Worm (Caenorhabditis elegans): ENCODE data around the gene pqn-8.
A peak's percentile ranks its signal among the peaks of the same experiment; 100 is the strongest.

pqn-8 gene

DNA sequence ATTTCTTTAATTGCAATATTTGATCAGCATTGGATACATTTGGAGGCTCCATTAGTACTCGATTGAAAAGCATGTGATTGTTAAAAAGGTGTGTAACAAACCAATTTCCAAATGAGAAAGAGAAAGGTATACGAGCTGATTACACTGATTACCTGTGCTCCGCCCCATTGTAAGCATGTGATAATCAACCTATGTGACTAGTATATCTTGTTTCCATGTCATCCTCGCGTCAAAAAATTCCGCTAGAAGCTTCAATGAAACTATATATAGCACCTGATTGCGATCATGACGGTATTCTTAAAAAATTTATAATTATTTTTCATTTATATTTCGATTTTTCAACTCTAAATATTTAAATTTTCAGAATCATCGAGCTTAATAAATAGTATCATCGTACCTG, 32.8 kb upstream of the pqn-8 start, which contains the start of gene M04D8.4:
M04D8.4 (minus strand) TSS at position 101 of the 400 bp plus-strand sequence.
- no peak for TF ChIP-seq nhr-237 (tag; optimal IDR thresholded peaks at IDR 0.05)
- TF ChIP-seq cnd-1 (tag; optimal IDR thresholded peaks at IDR 0.05), result no peak
- TF ChIP-seq lin-13 (tag; optimal IDR thresholded peaks at IDR 0.05), result no peak
- no peak for TF ChIP-seq ham-2 (GFP tag; optimal IDR thresholded peaks at IDR 0.05)
- TF ChIP-seq ztf-11 (tag; optimal IDR thresholded peaks at IDR 0.05), result no peak
- no peak for TF ChIP-seq blmp-1 (tag; optimal IDR thresholded peaks at IDR 0.05)
- TF ChIP-seq ceh-43 (GFP tag; optimal IDR thresholded peaks at IDR 0.05), result no peak
- TF ChIP-seq tbx-8 (GFP tag; optimal IDR thresholded peaks at IDR 0.05), result no peak

DNA sequence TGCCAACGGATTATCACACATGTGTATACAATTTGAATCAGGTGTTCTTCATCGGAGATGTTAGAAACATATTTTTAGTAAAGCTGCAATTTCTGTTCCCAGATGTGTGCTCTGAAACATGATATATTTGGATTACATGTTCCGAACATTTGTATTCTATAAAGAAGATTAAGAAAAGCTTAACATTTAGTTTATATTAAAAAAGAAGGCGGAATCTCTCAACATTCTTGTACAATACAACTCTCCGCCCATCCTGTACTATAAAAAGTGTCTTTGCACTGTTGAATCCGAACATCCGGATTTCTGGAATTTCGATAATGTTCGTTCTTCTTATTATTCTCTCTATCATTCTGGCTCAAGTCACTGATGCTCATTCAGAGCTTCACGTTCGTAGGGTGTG, 30.2 kb upstream of the pqn-8 start, which contains the start of gene ins-23:
ins-23 (plus strand) TSS at position 301 of the 400 bp plus-strand sequence.
- TF ChIP-seq elt-3 (tag; optimal IDR thresholded peaks at IDR 0.05) (no peak), cnd-1 (tag; optimal IDR thresholded peaks at IDR 0.05) (no peak), M03D4.4 (tag; optimal IDR thresholded peaks at IDR 0.05) (no peak), lin-13 (tag; optimal IDR thresholded peaks at IDR 0.05) (no peak), ces-1 (GFP tag; optimal IDR thresholded peaks at IDR 0.05) (no peak), mls-2 (tag; optimal IDR thresholded peaks at IDR 0.05) (no peak), nhr-237 (tag; optimal IDR thresholded peaks at IDR 0.05) (no peak), drap-1 (GFP tag; optimal IDR thresholded peaks at IDR 0.05) (no peak), hlh-1 (tag; optimal IDR thresholded peaks at IDR 0.05) (no peak), unc-39 (tag; optimal IDR thresholded peaks at IDR 0.05) (no peak), elt-1 (tag; optimal IDR thresholded peaks at IDR 0.05; ENCODE audit: borderline replicate concordance, insufficient read depth) (no peak), flh-1 (GFP tag; optimal IDR thresholded peaks at IDR 0.05) (no peak), unc-62 (GFP tag; optimal IDR thresholded peaks at IDR 0.05) (no peak), mep-1 (tag; optimal IDR thresholded peaks at IDR 0.05) (no peak), snpc-4 (tag; optimal IDR thresholded peaks at IDR 0.05) (no peak), nhr-76 (tag; optimal IDR thresholded peaks at IDR 0.05) (no peak), tbx-8 (GFP tag; optimal IDR thresholded peaks at IDR 0.05) (no peak), nhr-12 (tag; optimal IDR thresholded peaks at IDR 0.05) (no peak), sem-2 (GFP tag; optimal IDR thresholded peaks at IDR 0.05) (no peak)

DNA sequence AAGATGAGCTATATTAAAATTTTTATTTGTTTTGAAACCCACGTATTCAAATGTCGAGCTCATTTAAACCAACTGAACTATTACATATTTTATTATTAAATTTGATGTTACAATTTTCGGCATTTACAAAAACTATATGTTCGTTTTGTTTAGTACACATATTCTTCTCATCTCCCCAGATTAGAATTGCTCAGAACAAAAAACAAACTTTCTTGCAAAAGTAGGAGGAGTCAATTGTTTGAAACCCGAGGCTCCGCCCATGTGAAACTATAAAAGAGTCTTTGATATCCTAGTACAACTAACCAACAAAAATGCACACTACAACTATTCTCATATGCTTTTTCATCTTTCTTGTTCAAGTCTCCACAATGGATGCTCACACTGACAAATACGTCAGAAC, 28.2 kb upstream of the pqn-8 start, which contains the start of gene ins-22:
ins-22 (plus strand) TSS at position 301 of the 400 bp plus-strand sequence.
- no peak for TF ChIP-seq hlh-1 (tag; optimal IDR thresholded peaks at IDR 0.05)
- no peak for TF ChIP-seq snpc-4 (tag; optimal IDR thresholded peaks at IDR 0.05)
- no peak for TF ChIP-seq nhr-76 (tag; optimal IDR thresholded peaks at IDR 0.05)
- TF ChIP-seq blmp-1 (tag; optimal IDR thresholded peaks at IDR 0.05), result no peak
- TF ChIP-seq nhr-2 (tag; optimal IDR thresholded peaks at IDR 0.05), result no peak
- no peak for TF ChIP-seq lsy-2 (tag; optimal IDR thresholded peaks at IDR 0.05)
- no peak for TF ChIP-seq mab-5 (tag; optimal IDR thresholded peaks at IDR 0.05)
- TF ChIP-seq unc-62 (GFP tag; optimal IDR thresholded peaks at IDR 0.05), result no peak
- TF ChIP-seq ztf-11 (tag; optimal IDR thresholded peaks at IDR 0.05), result no peak
- no peak for TF ChIP-seq drap-1 (GFP tag; optimal IDR thresholded peaks at IDR 0.05)
- TF ChIP-seq elt-1 (tag; optimal IDR thresholded peaks at IDR 0.05; ENCODE audit: borderline replicate concordance, insufficient read depth), result no peak
- TF ChIP-seq cnd-1 (tag; optimal IDR thresholded peaks at IDR 0.05), result no peak
- TF ChIP-seq ceh-43 (GFP tag; optimal IDR thresholded peaks at IDR 0.05), result no peak

DNA sequence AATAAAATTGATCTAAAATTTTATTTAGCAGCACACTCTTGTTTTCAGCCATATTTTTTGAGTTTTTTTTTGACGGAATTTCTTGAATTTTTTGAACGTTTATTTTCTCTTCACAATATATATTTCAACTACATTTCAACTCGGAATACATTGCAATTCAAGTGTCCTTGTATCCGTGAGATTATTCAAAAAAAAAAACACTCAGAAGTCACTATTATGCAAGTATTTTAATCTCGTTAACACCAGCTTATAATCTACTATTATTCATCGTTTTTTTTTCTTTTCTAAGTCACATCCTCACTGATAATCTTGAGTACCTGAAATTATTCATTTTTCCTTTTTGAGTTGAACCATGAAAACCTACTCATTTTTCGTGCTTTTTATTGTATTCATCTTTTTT, 25.7 kb upstream of the pqn-8 start, which contains the start of gene ins-21:
ins-21 (plus strand) TSS at position 301 of the 400 bp plus-strand sequence.
- TF ChIP-seq elt-1 (tag; optimal IDR thresholded peaks at IDR 0.05; ENCODE audit: borderline replicate concordance, insufficient read depth) (no peak), flh-1 (GFP tag; optimal IDR thresholded peaks at IDR 0.05) (no peak), nhr-237 (tag; optimal IDR thresholded peaks at IDR 0.05) (no peak), bed-3 (GFP tag; optimal IDR thresholded peaks at IDR 0.05) (no peak), ceh-83 (GFP tag; optimal IDR thresholded peaks at IDR 0.05) (no peak), hlh-1 (tag; optimal IDR thresholded peaks at IDR 0.05) (no peak), unc-62 (GFP tag; optimal IDR thresholded peaks at IDR 0.05) (no peak), mls-2 (tag; optimal IDR thresholded peaks at IDR 0.05) (no peak), lin-13 (tag; optimal IDR thresholded peaks at IDR 0.05) (no peak), pha-4 (tag; optimal IDR thresholded peaks at IDR 0.05) (no peak), nhr-28 (tag; optimal IDR thresholded peaks at IDR 0.05) (no peak), ham-2 (GFP tag; optimal IDR thresholded peaks at IDR 0.05) (no peak), sem-2 (GFP tag; optimal IDR thresholded peaks at IDR 0.05) (no peak), zip-8 (tag; optimal IDR thresholded peaks at IDR 0.05) (no peak)

DNA sequence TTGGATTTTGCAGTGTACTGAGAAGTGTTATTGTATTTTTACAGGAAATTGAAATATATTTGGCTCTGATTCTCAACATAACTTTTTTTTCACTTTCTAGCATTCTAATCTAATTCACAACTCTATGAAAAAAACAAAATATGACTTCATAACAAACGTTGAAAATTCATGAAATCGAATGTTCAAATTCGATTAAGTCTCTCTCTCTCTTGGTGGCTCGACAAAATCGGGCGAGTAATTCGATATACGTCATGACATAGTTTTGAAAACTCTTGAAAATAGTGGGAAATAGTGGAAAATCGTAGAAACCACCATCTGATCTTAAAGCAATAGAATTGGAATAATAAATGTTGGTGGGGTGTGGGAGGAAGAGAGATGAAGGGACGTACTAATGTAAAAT, 20.2 kb upstream of the pqn-8 start:
- TF ChIP-seq ces-1 (GFP tag; optimal IDR thresholded peaks at IDR 0.05) (peak; percentile 95), blmp-1 (tag; optimal IDR thresholded peaks at IDR 0.05) (no peak), unc-39 (tag; optimal IDR thresholded peaks at IDR 0.05) (no peak), ceh-83 (GFP tag; optimal IDR thresholded peaks at IDR 0.05) (no peak), mab-5 (tag; optimal IDR thresholded peaks at IDR 0.05) (no peak)

Data from whole organism, mixed stage, embryonic.